Fruit fly (Drosophila melanogaster) whole organism, pupa: ENCODE data around the gene Phae1.

Experiments used
- CG12605 ChIP-seq: fragments of 200-800 bp; sonication (Bioruptor generic); IDR thresholded peaks from 2 replicates; pipeline ENCODE4 v1.3.6; 2022; ENCODE audit warnings: missing biosample characterization, missing genetic modification characterization
- CG4496 ChIP-seq: fragments of 200-800 bp; sonication (Bioruptor generic); IDR thresholded peaks from 3 replicates; pipeline ENCODE4 v1.3.6; 2022; ENCODE audit warnings: missing biosample characterization, missing genetic modification characterization
- EcR ChIP-seq: fragments of 200-800 bp; sonication (Bioruptor generic); optimal IDR thresholded peaks from 3 replicates; lab custom pipeline; 2019; ENCODE audit warnings: missing biosample characterization, missing genetic modification characterization, mild to moderate bottlenecking, moderate library complexity, missing genetic modification reagents
- Snoo ChIP-seq: fragments of 200-800 bp; sonication (Bioruptor generic); optimal IDR thresholded peaks from 3 replicates; lab custom pipeline; 2017; ENCODE audit warnings: missing biosample characterization, mild to moderate bottlenecking, missing genetic modification characterization, inconsistent platforms
- fd96Ca ChIP-seq: fragments of 200-800 bp; sonication (Bioruptor generic); IDR thresholded peaks from 3 replicates; pipeline ENCODE4 v1.3.6; 2022; ENCODE audit warnings: missing biosample characterization, missing genetic modification characterization
- rn ChIP-seq: fragments of 200-800 bp; sonication (Bioruptor generic); IDR thresholded peaks from 2 replicates; pipeline ENCODE4 v1.3.6; 2022; ENCODE audit warnings: missing biosample characterization, missing genetic modification characterization

- no peak for TF ChIP-seq Snoo (tag; lab: Kevin White, UChicago)
- no peak for TF ChIP-seq rn (GFP tag; lab: Robert Waterston, UW)
- no peak; the same call in 2 of the 3 replicates for TF ChIP-seq CG4496 (GFP tag; lab: Robert Waterston, UW)
- TF ChIP-seq CG12605 (GFP tag; lab: Robert Waterston, UW) = no peak
- TF ChIP-seq EcR (GFP tag; lab: Kevin White, UChicago) = peak; percentile 79
- TF ChIP-seq fd96Ca = no peak
Measured at dm6 chr2L:12066617-12067251, 42.5 kb upstream of the Phae1 start, which contains the start of gene firl.
